Worm (Caenorhabditis elegans) whole organism, mixed stage, embryonic: ENCODE measurements around the gene dbl-1.

Source experiments
- M03D4.4 ChIP-seq: sonication (generic microtip); optimal IDR thresholded peaks from 2 replicates; lab custom pipeline; 2017; ENCODE audit warnings: mild to moderate bottlenecking, missing genetic modification characterization, missing compliant biosample characterization
- bed-3 ChIP-seq: fragments of 200-800 bp; sonication (Bioruptor generic); optimal IDR thresholded peaks from 3 replicates; lab custom pipeline; 2018; ENCODE audit warnings: mild to moderate bottlenecking, missing genetic modification characterization, moderate library complexity, missing compliant biosample characterization
- blmp-1 ChIP-seq: fragments of 150-350 bp; optimal IDR thresholded peaks from 2 replicates; lab custom pipeline; 2014; ENCODE audit warnings: missing biosample characterization, missing genetic modification characterization
- ceh-39 ChIP-seq: fragments of 150-350 bp; optimal IDR thresholded peaks from 2 replicates; lab custom pipeline; 2014; ENCODE audit warnings: missing biosample characterization, missing genetic modification characterization
- ceh-43 ChIP-seq: fragments of 200-800 bp; sonication (Bioruptor generic); optimal IDR thresholded peaks from 2 replicates; lab custom pipeline; 2018; ENCODE audit warnings: mild to moderate bottlenecking, missing genetic modification characterization, moderate library complexity, missing compliant biosample characterization
- ceh-83 ChIP-seq: fragments of 200-800 bp; sonication (Bioruptor generic); optimal IDR thresholded peaks from 2 replicates; lab custom pipeline; 2018; ENCODE audit warnings: mild to moderate bottlenecking, missing genetic modification characterization, missing compliant biosample characterization
- ces-1 ChIP-seq: fragments of 150-350 bp; optimal IDR thresholded peaks from 2 replicates; lab custom pipeline; 2014; ENCODE audit warnings: missing biosample characterization, missing genetic modification reagents, missing genetic modification characterization
- cnd-1 ChIP-seq: fragments of 200-800 bp; sonication (Bioruptor generic); optimal IDR thresholded peaks from 2 replicates; lab custom pipeline; 2018; ENCODE audit warnings: mild to moderate bottlenecking, missing genetic modification characterization, missing compliant biosample characterization
- elt-1 ChIP-seq: sonication (generic microtip); optimal IDR thresholded peaks from 2 replicates; lab custom pipeline; 2017; ENCODE audit warnings: missing genetic modification characterization, mild to moderate bottlenecking, missing compliant biosample characterization, antibody characterized with exemption, moderate library complexity, borderline replicate concordance; ENCODE audit not compliant: insufficient read depth
- elt-3 ChIP-seq: fragments of 150-350 bp; optimal IDR thresholded peaks from 2 replicates; lab custom pipeline; 2014; ENCODE audit warnings: missing biosample characterization, missing genetic modification characterization
- flh-1 ChIP-seq: fragments of 200-800 bp; sonication (Bioruptor generic); optimal IDR thresholded peaks from 2 replicates; lab custom pipeline; 2018; ENCODE audit warnings: mild to moderate bottlenecking, missing genetic modification characterization, moderate library complexity, missing compliant biosample characterization
- ham-2 ChIP-seq: fragments of 200-800 bp; sonication (Bioruptor generic); optimal IDR thresholded peaks from 2 replicates; lab custom pipeline; 2018; ENCODE audit warnings: mild to moderate bottlenecking, missing genetic modification characterization, missing compliant biosample characterization
- hlh-1 ChIP-seq: fragments of 150-350 bp; optimal IDR thresholded peaks from 2 replicates; lab custom pipeline; 2014; ENCODE audit warnings: missing biosample characterization, missing genetic modification reagents, missing genetic modification characterization
- lin-13 ChIP-seq: fragments of 150-350 bp; optimal IDR thresholded peaks from 2 replicates; lab custom pipeline; 2014; ENCODE audit warnings: missing biosample characterization, missing genetic modification characterization
- lin-32 ChIP-seq: fragments of 200-800 bp; sonication (Bioruptor generic); optimal IDR thresholded peaks from 2 replicates; lab custom pipeline; 2018; ENCODE audit warnings: mild to moderate bottlenecking, missing genetic modification characterization, missing compliant biosample characterization
- lsy-2 ChIP-seq: fragments of 150-350 bp; optimal IDR thresholded peaks from 2 replicates; lab custom pipeline; 2014; ENCODE audit warnings: missing biosample characterization, missing genetic modification characterization
- mab-5 ChIP-seq: fragments of 150-350 bp; optimal IDR thresholded peaks from 2 replicates; lab custom pipeline; 2014; ENCODE audit warnings: missing biosample characterization, missing genetic modification characterization
- mep-1 ChIP-seq: fragments of 150-350 bp; optimal IDR thresholded peaks from 2 replicates; lab custom pipeline; 2017; ENCODE audit warnings: missing biosample characterization, missing genetic modification reagents, missing genetic modification characterization, inconsistent platforms
- mls-2 ChIP-seq: sonication (generic microtip); optimal IDR thresholded peaks from 2 replicates; lab custom pipeline; 2016; ENCODE audit warnings: mild to moderate bottlenecking, missing genetic modification characterization, moderate library complexity, missing compliant biosample characterization
- nhr-12 ChIP-seq: fragments of 150-350 bp; optimal IDR thresholded peaks from 2 replicates; lab custom pipeline; 2014; ENCODE audit warnings: missing biosample characterization, missing genetic modification characterization
- nhr-2 ChIP-seq: fragments of 150-350 bp; optimal IDR thresholded peaks from 2 replicates; lab custom pipeline; 2014; ENCODE audit warnings: missing biosample characterization, missing genetic modification characterization
- nhr-28 ChIP-seq: fragments of 150-350 bp; optimal IDR thresholded peaks from 2 replicates; lab custom pipeline; 2014; ENCODE audit warnings: missing biosample characterization, missing genetic modification characterization
- nhr-76 ChIP-seq: sonication (generic microtip); optimal IDR thresholded peaks from 2 replicates; lab custom pipeline; 2017; ENCODE audit warnings: missing biosample characterization, missing genetic modification characterization
- pha-4 ChIP-seq: fragments of 150-350 bp; optimal IDR thresholded peaks from 2 replicates; lab custom pipeline; 2018; ENCODE audit warnings: missing biosample characterization, missing genetic modification reagents, missing genetic modification characterization
- sem-2 ChIP-seq: fragments of 200-800 bp; sonication (Bioruptor generic); optimal IDR thresholded peaks from 2 replicates; lab custom pipeline; 2018; ENCODE audit warnings: mild to moderate bottlenecking, missing genetic modification characterization, missing compliant biosample characterization
- snpc-4 ChIP-seq: fragments of 150-350 bp; optimal IDR thresholded peaks from 2 replicates; lab custom pipeline; 2014; ENCODE audit warnings: missing biosample characterization, missing genetic modification characterization
- sptf-1 ChIP-seq: sonication (generic microtip); optimal IDR thresholded peaks from 2 replicates; lab custom pipeline; 2017; ENCODE audit warnings: mild to moderate bottlenecking, missing genetic modification characterization, moderate library complexity, missing compliant biosample characterization
- tbx-8 ChIP-seq: fragments of 200-800 bp; sonication (Bioruptor generic); optimal IDR thresholded peaks from 2 replicates; lab custom pipeline; 2018; ENCODE audit warnings: mild to moderate bottlenecking, missing genetic modification characterization, moderate library complexity, missing compliant biosample characterization
- unc-120 ChIP-seq: sonication (generic microtip); optimal IDR thresholded peaks from 2 replicates; lab custom pipeline; 2017; ENCODE audit warnings: missing genetic modification characterization, missing compliant biosample characterization; ENCODE audit not compliant: poor library complexity, severe bottlenecking
- unc-39 ChIP-seq: fragments of 150-350 bp; optimal IDR thresholded peaks from 2 replicates; lab custom pipeline; 2014; ENCODE audit warnings: missing biosample characterization, missing genetic modification characterization
- unc-62 ChIP-seq: fragments of 150-350 bp; optimal IDR thresholded peaks from 2 replicates; lab custom pipeline; 2014; ENCODE audit warnings: missing biosample characterization, missing genetic modification reagents, missing genetic modification characterization
- zip-8 ChIP-seq: fragments of 150-350 bp; optimal IDR thresholded peaks from 2 replicates; lab custom pipeline; 2014; ENCODE audit warnings: missing biosample characterization, missing genetic modification characterization
- ztf-11 ChIP-seq: fragments of 150-350 bp; optimal IDR thresholded peaks from 2 replicates; lab custom pipeline; 2014; ENCODE audit warnings: missing biosample characterization, missing genetic modification characterization

Gene dbl-1

DNA sequence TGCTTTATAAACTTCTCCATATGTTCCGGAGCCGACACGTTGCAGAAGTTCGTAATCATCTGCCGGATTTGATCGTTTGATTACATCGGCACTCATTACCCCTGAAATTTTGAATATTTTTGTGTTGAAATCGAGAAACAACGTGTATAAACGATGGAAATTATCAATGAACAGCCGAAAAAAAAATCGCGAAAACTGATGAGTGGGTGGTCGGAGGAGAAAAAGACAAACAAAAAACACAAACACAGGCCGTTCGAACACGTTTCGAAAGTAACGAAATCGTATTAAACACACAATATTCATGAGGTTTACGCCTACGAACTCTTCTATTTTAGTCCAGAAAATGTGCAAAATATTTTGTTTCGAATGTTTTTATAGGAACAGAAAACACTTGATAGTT, 34.6 kb downstream of the dbl-1 start, which contains the start of gene gck-2:
TSS of gene gck-2 (minus strand) at position 101 of the 400 bp plus-strand sequence.
- TF ChIP-seq nhr-2 (tag; lab: Kevin White, UChicago) (no peak), pha-4 (tag; lab: Kevin White, UChicago) (no peak), sptf-1 (tag; lab: Kevin White, UChicago) (no peak), unc-120 (tag; lab: Kevin White, UChicago) (no peak), bed-3 (GFP tag; lab: Kevin White, UChicago) (no peak), unc-39 (tag; lab: Kevin White, UChicago) (no peak), cnd-1 (tag; lab: Kevin White, UChicago) (no peak), sem-2 (GFP tag; lab: Kevin White, UChicago) (no peak), mab-5 (tag; lab: Kevin White, UChicago) (no peak), snpc-4 (tag; lab: Kevin White, UChicago) (no peak), lin-13 (no peak), elt-3 (no peak)

- TF ChIP-seq ces-1 (no peak), sptf-1 (tag; lab: Kevin White, UChicago) (no peak), nhr-76 (tag; lab: Kevin White, UChicago) (no peak), blmp-1 (no peak), ham-2 (GFP tag; lab: Kevin White, UChicago) (no peak), flh-1 (GFP tag; lab: Kevin White, UChicago) (no peak), cnd-1 (tag; lab: Kevin White, UChicago) (no peak), bed-3 (GFP tag; lab: Kevin White, UChicago) (no peak), elt-3 (no peak), ztf-11 (tag; lab: Kevin White, UChicago) (no peak), mep-1 (no peak), tbx-8 (no peak), ceh-39 (no peak), hlh-1 (tag; lab: Kevin White, UChicago) (no peak), mab-5 (tag; lab: Kevin White, UChicago) (no peak), lsy-2 (tag; lab: Kevin White, UChicago) (no peak)
Observed at ce11 chrV:6792973-6793372, 35.0 kb downstream of the dbl-1 start.

ce11 chrV:6793744-6794239, 35.9 kb downstream of the dbl-1 start, which contains the start of gene ZC404.1:
ZC404.1 (plus strand) TSS chrV:6794189.
- no peak for TF ChIP-seq zip-8 (tag; lab: Kevin White, UChicago)

DNA sequence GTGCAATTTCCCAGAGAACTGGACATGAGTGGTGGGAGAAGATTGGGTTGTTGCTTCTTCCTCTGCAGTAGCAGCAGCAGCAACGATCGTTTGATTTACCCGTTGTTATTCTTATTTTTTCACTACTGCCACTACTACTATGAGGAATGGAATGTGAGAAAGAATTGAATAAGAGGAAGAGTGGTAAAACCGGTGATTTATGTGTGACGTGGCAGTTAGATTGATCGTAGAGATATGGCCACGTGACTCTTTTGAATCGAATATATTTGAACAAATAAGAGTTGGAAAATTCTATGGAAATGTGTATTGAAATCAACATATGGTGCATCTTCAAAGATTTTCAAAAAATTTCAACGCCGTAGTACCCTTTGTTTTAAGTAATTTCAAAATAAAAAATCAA, 38.3 kb downstream of the dbl-1 start:
- TF ChIP-seq sptf-1 (tag; lab: Kevin White, UChicago) (no peak), snpc-4 (tag; lab: Kevin White, UChicago) (no peak), pha-4 (tag; lab: Kevin White, UChicago) (no peak), ceh-83 (no peak), unc-39 (tag; lab: Kevin White, UChicago) (no peak), unc-120 (tag; lab: Kevin White, UChicago) (no peak)

DNA sequence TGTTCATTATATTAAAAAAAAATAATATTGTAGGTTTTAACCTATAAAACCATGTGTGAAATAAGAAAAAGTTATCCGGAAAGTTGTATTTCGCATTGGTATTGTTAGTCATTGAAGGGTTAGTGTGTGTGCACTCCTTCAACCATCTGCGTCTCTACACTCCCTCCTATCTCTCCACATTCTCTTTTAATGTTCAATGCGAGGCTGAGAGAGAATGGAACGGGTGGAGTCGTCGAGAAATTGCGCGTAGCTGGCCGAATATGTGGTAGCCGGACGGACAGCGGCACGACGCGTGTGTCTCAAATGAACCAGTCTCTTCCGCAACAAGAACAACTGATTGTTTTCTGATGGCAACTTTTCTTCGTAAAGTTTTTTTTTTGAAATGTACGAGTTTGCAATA, 39.0 kb downstream of the dbl-1 start:
- TF ChIP-seq mls-2 (tag; lab: Kevin White, UChicago) (peak; percentile 33), unc-120 (tag; lab: Kevin White, UChicago) (peak; percentile 79), lsy-2 (tag; lab: Kevin White, UChicago) (no peak), ham-2 (GFP tag; lab: Kevin White, UChicago) (peak; percentile 46), hlh-1 (tag; lab: Kevin White, UChicago) (peak; percentile 58), ces-1 (peak; percentile 29), bed-3 (GFP tag; lab: Kevin White, UChicago) (no peak), ztf-11 (tag; lab: Kevin White, UChicago) (no peak)

DNA sequence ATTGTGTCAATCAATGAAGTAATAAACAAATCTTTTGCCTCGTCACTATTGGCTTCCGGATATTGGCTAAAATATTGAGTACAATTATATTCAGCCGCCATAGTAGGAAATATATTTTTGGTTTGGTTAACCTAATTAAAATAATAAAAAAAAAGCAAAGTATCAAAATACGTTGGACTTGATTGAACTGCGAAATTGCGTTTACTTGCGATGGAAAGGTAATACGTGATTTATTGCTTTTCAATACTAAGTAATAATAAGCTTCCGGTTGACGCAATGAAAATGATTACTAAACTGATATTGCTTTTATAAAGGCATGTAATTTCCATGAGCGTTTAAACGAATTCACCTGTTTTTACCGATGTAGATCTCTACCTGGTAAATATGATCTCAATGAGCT, 41.6 kb downstream of the dbl-1 start, which contains the start of gene dmsr-9:
TSS of gene dmsr-9 (minus strand) at position 101 of the 400 bp plus-strand sequence.
- TF ChIP-seq unc-62 (no peak), elt-1 (tag; lab: Kevin White, UChicago) (no peak), lin-32 (GFP tag; lab: Kevin White, UChicago) (no peak), mab-5 (tag; lab: Kevin White, UChicago) (no peak), pha-4 (tag; lab: Kevin White, UChicago) (no peak), tbx-8 (no peak), mep-1 (no peak), M03D4.4 (tag; lab: Kevin White, UChicago) (no peak), unc-39 (tag; lab: Kevin White, UChicago) (no peak), ztf-11 (tag; lab: Kevin White, UChicago) (no peak), cnd-1 (tag; lab: Kevin White, UChicago) (no peak), ceh-43 (GFP tag; lab: Kevin White, UChicago) (no peak), nhr-28 (no peak), lsy-2 (tag; lab: Kevin White, UChicago) (no peak), nhr-12 (tag; lab: Kevin White, UChicago) (no peak), sptf-1 (tag; lab: Kevin White, UChicago) (no peak), ces-1 (no peak)
- TF ChIP-seq, all 35 proteins: peak for 0
